Fruit fly (Drosophila melanogaster) whole organism: Measurements from ENCODE around the gene IFT52.

Experiments used
- CG8478 ChIP-seq: fragments of >200 bp; optimal IDR thresholded peaks from 2 replicates; lab custom pipeline; 2018; ENCODE audit warnings: inconsistent platforms
- Dll ChIP-seq: fragments of >200 bp; optimal IDR thresholded peaks from 2 replicates; lab custom pipeline; 2017
- EcR ChIP-seq, 2 experiments: fragments of >200 bp; optimal IDR thresholded peaks; 2 replicates each; lab custom pipeline; 2017; ENCODE audit warnings: missing biosample characterization in 2 of 2, missing genetic modification characterization in 2 of 2, missing genetic modification reagents in 2 of 2
- pan ChIP-seq: fragments of >200 bp; optimal IDR thresholded peaks from 2 replicates; lab custom pipeline; 2017
- psq ChIP-seq: fragments of >200 bp; optimal IDR thresholded peaks from 2 replicates; lab custom pipeline; 2017
- usp ChIP-seq: fragments of >200 bp; optimal IDR thresholded peaks from 2 replicates; lab custom pipeline; 2017; ENCODE audit warnings: missing biosample characterization, missing genetic modification characterization, mixed read lengths

Gene IFT52

dm6 chr2L:6531985-6532699, 25.2 kb downstream of the IFT52 start:
- TF ChIP-seq usp (no peak), pan (lab: Kevin White, UChicago) (no peak), CG8478 (lab: Kevin White, UChicago) (no peak), psq (lab: Kevin White, UChicago) (no peak), Dll (lab: Kevin White, UChicago) (no peak), EcR (GFP tag; optimal IDR thresholded peaks at IDR 0.05; lab: Kevin White, UChicago) (no peak)

dm6 chr2L:6530952-6531512, 26.3 kb downstream of the IFT52 start:
- TF ChIP-seq pan (lab: Kevin White, UChicago) (no peak), usp (no peak), psq (lab: Kevin White, UChicago) (no peak), Dll (lab: Kevin White, UChicago) (no peak), EcR (GFP tag; optimal IDR thresholded peaks at IDR 0.05; lab: Kevin White, UChicago) (no peak), CG8478 (lab: Kevin White, UChicago) (no peak)

dm6 chr2L:6526996-6527395, 30.3 kb downstream of the IFT52 start:
- TF ChIP-seq usp = no peak
- no peak for TF ChIP-seq CG8478 (lab: Kevin White, UChicago)
- TF ChIP-seq psq (lab: Kevin White, UChicago) = no peak
- no peak for TF ChIP-seq Dll (lab: Kevin White, UChicago)
- TF ChIP-seq EcR (GFP tag; optimal IDR thresholded peaks at IDR 0.05; lab: Kevin White, UChicago) = no peak
- TF ChIP-seq pan (lab: Kevin White, UChicago) = no peak

dm6 chr2L:6513948-6514347, 43.4 kb downstream of the IFT52 start:
- TF ChIP-seq Dll (lab: Kevin White, UChicago) = no peak
- TF ChIP-seq usp = no peak
- no peak for TF ChIP-seq CG8478 (lab: Kevin White, UChicago)
- TF ChIP-seq pan (lab: Kevin White, UChicago) = no peak
- no peak for TF ChIP-seq psq (lab: Kevin White, UChicago)
- no peak for TF ChIP-seq EcR (GFP tag; optimal IDR thresholded peaks at IDR 0.05; lab: Kevin White, UChicago)

- TF ChIP-seq CG8478 (lab: Kevin White, UChicago) (no peak), EcR (GFP tag; optimal IDR thresholded peaks at IDR 0.05; lab: Kevin White, UChicago) (no peak)
Observed at dm6 chr2L:6508666-6509065, 48.6 kb downstream of the IFT52 start.
